Worm (Caenorhabditis elegans) whole organism, late embryonic: ENCODE measurements around the gene F25B3.2.

ENCODE experiments used
- C38D4.7 ChIP-seq: fragments of 200-800 bp; sonication (Bioruptor generic); optimal IDR thresholded peaks from 2 replicates; lab custom pipeline; 2018; ENCODE audit warnings: mild to moderate bottlenecking, missing genetic modification characterization, moderate library complexity, missing compliant biosample characterization
- K02D7.2 ChIP-seq: sonication (generic microtip); optimal IDR thresholded peaks from 2 replicates; lab custom pipeline; 2017; ENCODE audit warnings: mild to moderate bottlenecking, missing genetic modification characterization, missing compliant biosample characterization
- K09A11.1 ChIP-seq: sonication (generic microtip); optimal IDR thresholded peaks from 2 replicates; lab custom pipeline; 2017; ENCODE audit warnings: antibody characterized with exemption, mild to moderate bottlenecking, missing genetic modification characterization, missing compliant biosample characterization; ENCODE audit not compliant: insufficient read depth
- Y22D7AL.16 ChIP-seq: sonication (generic microtip); optimal IDR thresholded peaks from 2 replicates; lab custom pipeline; 2016; ENCODE audit warnings: missing genetic modification characterization, missing compliant biosample characterization
- ahr-1 ChIP-seq: sonication (generic microtip); optimal IDR thresholded peaks from 2 replicates; lab custom pipeline; 2016; ENCODE audit warnings: missing genetic modification characterization, missing compliant biosample characterization
- ceh-18 ChIP-seq: sonication (generic microtip); optimal IDR thresholded peaks from 2 replicates; lab custom pipeline; 2016; ENCODE audit warnings: missing genetic modification characterization, missing compliant biosample characterization
- ceh-2 ChIP-seq: sonication (generic microtip); optimal IDR thresholded peaks from 2 replicates; lab custom pipeline; 2016; ENCODE audit warnings: missing genotype, missing genetic modification characterization, missing compliant biosample characterization
- ceh-22 ChIP-seq: sonication (generic microtip); optimal IDR thresholded peaks from 2 replicates; lab custom pipeline; 2017; ENCODE audit warnings: missing biosample characterization, missing genetic modification characterization
- ceh-34 ChIP-seq: sonication (generic microtip); optimal IDR thresholded peaks from 2 replicates; lab custom pipeline; 2016; ENCODE audit warnings: mild to moderate bottlenecking, missing genetic modification characterization, missing compliant biosample characterization
- ceh-45 ChIP-seq: fragments of 200-800 bp; sonication (Bioruptor generic); IDR thresholded peaks from 2 replicates; pipeline ENCODE4 v1.3.6; 2022; ENCODE audit warnings: missing genetic modification reagents, missing genetic modification characterization, missing compliant biosample characterization
- ceh-6 ChIP-seq: fragments of 200-800 bp; sonication (Bioruptor generic); optimal IDR thresholded peaks from 2 replicates; lab custom pipeline; 2018; ENCODE audit warnings: mild to moderate bottlenecking, missing genetic modification characterization, missing compliant biosample characterization
- ceh-9 ChIP-seq: sonication (generic microtip); optimal IDR thresholded peaks from 2 replicates; lab custom pipeline; 2016; ENCODE audit warnings: mild to moderate bottlenecking, missing genetic modification characterization, inconsistent platforms, missing compliant biosample characterization
- dve-1 ChIP-seq: sonication (generic microtip); optimal IDR thresholded peaks from 2 replicates; lab custom pipeline; 2017; ENCODE audit warnings: antibody characterized with exemption, mild to moderate bottlenecking, missing genetic modification characterization, missing compliant biosample characterization
- elt-4 ChIP-seq: sonication (generic microtip); optimal IDR thresholded peaks from 2 replicates; lab custom pipeline; 2016; ENCODE audit warnings: missing genetic modification characterization, missing compliant biosample characterization
- ets-4 ChIP-seq: sonication (generic microtip); optimal IDR thresholded peaks from 2 replicates; lab custom pipeline; 2016; ENCODE audit warnings: missing genetic modification characterization, missing compliant biosample characterization
- eyg-1 ChIP-seq: sonication (generic microtip); optimal IDR thresholded peaks from 2 replicates; lab custom pipeline; 2016; ENCODE audit warnings: missing genotype, missing genetic modification characterization, missing compliant biosample characterization
- fkh-10 ChIP-seq: fragments of 150-350 bp; optimal IDR thresholded peaks from 2 replicates; lab custom pipeline; 2014; ENCODE audit warnings: missing biosample characterization, missing genetic modification reagents, missing genetic modification characterization
- fkh-6 ChIP-seq: sonication (generic microtip); optimal IDR thresholded peaks from 2 replicates; lab custom pipeline; 2016; ENCODE audit warnings: missing genetic modification characterization, missing compliant biosample characterization
- gmeb-2 ChIP-seq: sonication (generic microtip); optimal IDR thresholded peaks from 2 replicates; lab custom pipeline; 2016; ENCODE audit warnings: missing genetic modification characterization, inconsistent platforms, missing compliant biosample characterization
- hlh-30 ChIP-seq: sonication (generic microtip); optimal IDR thresholded peaks from 2 replicates; lab custom pipeline; 2017; ENCODE audit warnings: antibody characterized with exemption, missing genetic modification characterization, missing compliant biosample characterization; ENCODE audit not compliant: insufficient read depth
- hlh-6 ChIP-seq: sonication (generic microtip); optimal IDR thresholded peaks from 2 replicates; lab custom pipeline; 2016; ENCODE audit warnings: missing genotype, missing genetic modification characterization, missing compliant biosample characterization
- lin-11 ChIP-seq: fragments of 200-800 bp; sonication (Bioruptor generic); optimal IDR thresholded peaks from 2 replicates; lab custom pipeline; 2018; ENCODE audit warnings: mild to moderate bottlenecking, missing genetic modification characterization, missing compliant biosample characterization
- madf-2 ChIP-seq: sonication (generic microtip); optimal IDR thresholded peaks from 2 replicates; lab custom pipeline; 2017; ENCODE audit warnings: missing genetic modification characterization, missing compliant biosample characterization
- mec-3 ChIP-seq: sonication (generic microtip); optimal IDR thresholded peaks from 2 replicates; lab custom pipeline; 2016; ENCODE audit warnings: borderline replicate concordance, missing genetic modification characterization, missing compliant biosample characterization
- nfya-1 ChIP-seq: sonication (generic microtip); optimal IDR thresholded peaks from 2 replicates; lab custom pipeline; 2017; ENCODE audit warnings: missing genetic modification characterization, mild to moderate bottlenecking, missing compliant biosample characterization, antibody characterized with exemption, moderate library complexity
- nhr-232 ChIP-seq: sonication (generic microtip); optimal IDR thresholded peaks from 2 replicates; lab custom pipeline; 2016; ENCODE audit warnings: missing genetic modification characterization, missing compliant biosample characterization
- npax-4 ChIP-seq: sonication (generic microtip); optimal IDR thresholded peaks from 2 replicates; lab custom pipeline; 2016; ENCODE audit warnings: missing genetic modification characterization, missing compliant biosample characterization
- odd-2 ChIP-seq: sonication (generic microtip); optimal IDR thresholded peaks from 2 replicates; lab custom pipeline; 2017; ENCODE audit warnings: antibody characterized with exemption, mild to moderate bottlenecking, missing genetic modification characterization, missing compliant biosample characterization
- pag-3 ChIP-seq: sonication (generic microtip); optimal IDR thresholded peaks from 2 replicates; lab custom pipeline; 2016; ENCODE audit warnings: missing compliant biosample characterization, missing genetic modification characterization, borderline replicate concordance
- pax-1 ChIP-seq: fragments of 150-350 bp; optimal IDR thresholded peaks from 2 replicates; lab custom pipeline; 2014; ENCODE audit warnings: missing biosample characterization, missing genetic modification characterization
- pqm-1 ChIP-seq: sonication (generic microtip); optimal IDR thresholded peaks from 2 replicates; lab custom pipeline; 2016; ENCODE audit warnings: missing genetic modification characterization, missing compliant biosample characterization
- rnt-1 ChIP-seq: sonication (generic microtip); optimal IDR thresholded peaks from 2 replicates; lab custom pipeline; 2016; ENCODE audit warnings: missing genetic modification characterization, missing compliant biosample characterization
- sox-2 ChIP-seq: fragments of 200-800 bp; sonication (Bioruptor generic); IDR thresholded peaks from 2 replicates; pipeline ENCODE4 v1.3.6; 2022; ENCODE audit warnings: missing genetic modification reagents, missing genetic modification characterization, missing compliant biosample characterization
- syd-9 ChIP-seq: sonication (generic microtip); optimal IDR thresholded peaks from 2 replicates; lab custom pipeline; 2016; ENCODE audit warnings: mild to moderate bottlenecking, missing genetic modification characterization, moderate library complexity, missing compliant biosample characterization
- unc-55 ChIP-seq: sonication (generic microtip); optimal IDR thresholded peaks from 2 replicates; lab custom pipeline; 2017; ENCODE audit warnings: missing biosample characterization, missing genetic modification reagents, missing genetic modification characterization
- unc-86 ChIP-seq: sonication (generic microtip); optimal IDR thresholded peaks from 2 replicates; lab custom pipeline; 2016; ENCODE audit warnings: missing genetic modification characterization, missing compliant biosample characterization

F25B3.2 gene

DNA sequence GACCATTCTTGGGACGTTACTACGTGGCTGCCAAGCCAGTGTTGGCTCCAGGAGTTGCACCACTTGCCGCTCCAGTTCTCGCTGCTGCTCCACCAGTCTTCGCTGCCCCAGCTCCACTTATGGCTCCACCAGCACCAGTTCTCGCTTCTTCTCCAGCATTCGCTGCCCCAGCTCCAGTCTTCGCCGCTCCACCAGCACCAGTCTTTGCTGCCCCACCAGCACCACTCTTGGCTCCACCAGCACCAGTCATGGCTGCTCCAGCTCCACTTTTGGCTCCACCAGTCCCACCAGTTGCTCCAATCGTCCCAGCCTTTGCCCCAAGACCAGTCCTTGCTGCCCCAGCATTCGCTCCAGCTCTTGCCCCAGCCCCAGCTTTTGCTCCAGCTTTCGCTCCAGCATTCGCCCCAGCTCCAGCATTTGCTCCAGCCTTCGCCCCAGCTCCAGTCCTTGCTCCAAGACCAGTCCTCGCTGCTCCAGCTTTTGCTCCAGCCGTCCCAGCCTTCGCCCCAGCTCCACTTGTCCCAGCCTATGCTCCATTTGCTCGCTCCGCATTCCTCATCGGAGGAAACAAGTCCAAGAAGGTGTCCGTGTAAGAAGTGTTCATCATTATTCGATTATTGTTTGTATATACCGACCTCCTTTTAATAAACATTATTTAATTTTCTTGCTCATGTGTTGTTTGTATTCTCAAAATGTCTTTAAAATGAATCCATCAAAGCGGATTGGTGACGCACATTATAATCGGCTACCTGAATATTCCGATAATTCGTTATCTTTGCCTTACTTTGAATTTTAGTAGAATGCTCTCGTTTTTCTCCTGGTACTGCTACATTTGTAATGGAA is 48.7 kb downstream of the F25B3.2 start, which contains the start of gene T06E4.7:
T06E4.7 (plus strand) TSS at position 793 of the 843 bp plus-strand sequence.
- TF ChIP-seq fkh-6 (tag; lab: Kevin White, UChicago) (peak; percentile 4), ceh-2 (tag; lab: Kevin White, UChicago) (peak; percentile 13), pag-3 (tag; lab: Kevin White, UChicago) (peak; percentile 38), elt-4 (peak; percentile 93), hlh-6 (tag; lab: Kevin White, UChicago) (peak; percentile 30), ahr-1 (tag; lab: Kevin White, UChicago) (no peak), mec-3 (peak; percentile 45), madf-2 (tag; lab: Kevin White, UChicago) (no peak)
- TF ChIP-seq, all 69 proteins: peak for 6

- no peak for TF ChIP-seq pag-3 (tag; lab: Kevin White, UChicago)
- peak; percentile 46 for TF ChIP-seq hlh-6 (tag; lab: Kevin White, UChicago)
These were observed 51.5 kb downstream of the F25B3.2 start for ce11 chrV:9628603-9629002.

- TF ChIP-seq nfya-1 (tag; lab: Kevin White, UChicago) (no peak), K09A11.1 (tag; lab: Kevin White, UChicago) (no peak), Y22D7AL.16 (no peak), syd-9 (tag; lab: Kevin White, UChicago) (no peak), dve-1 (tag; lab: Kevin White, UChicago) (no peak), odd-2 (tag; lab: Kevin White, UChicago) (no peak), npax-4 (tag; lab: Kevin White, UChicago) (no peak), ceh-34 (tag; lab: Kevin White, UChicago) (no peak), fkh-10 (GFP tag; lab: Kevin White, UChicago) (no peak), ceh-18 (tag; lab: Kevin White, UChicago) (no peak), pax-1 (no peak), ceh-45 (no peak), ets-4 (tag; lab: Kevin White, UChicago) (no peak), nhr-232 (tag; lab: Kevin White, UChicago) (no peak), unc-86 (no peak), ceh-6 (no peak), unc-55 (GFP tag; lab: Kevin White, UChicago) (no peak), hlh-30 (no peak), eyg-1 (tag; lab: Kevin White, UChicago) (no peak)
- TF ChIP-seq, all 69 proteins: peak for 0
These were observed 52.0 kb downstream of the F25B3.2 start, which contains the start of gene idpc-3 for ce11 chrV:9629114-9629513. Gene idpc-3 (minus strand): TSS chrV:9629214.

ce11 chrV:9629643-9630042 is 52.6 kb downstream of the F25B3.2 start, which contains the start of gene col-146:
Gene col-146 (plus strand): TSS chrV:9629943.
- TF ChIP-seq C38D4.7 (GFP tag; lab: Kevin White, UChicago) = no peak
- no peak for TF ChIP-seq ceh-22 (tag; lab: Kevin White, UChicago)
- TF ChIP-seq gmeb-2 (tag; lab: Kevin White, UChicago) = no peak
- TF ChIP-seq rnt-1 (tag; lab: Kevin White, UChicago) = no peak
- no peak for TF ChIP-seq sox-2
- TF ChIP-seq lin-11 (tag; lab: Kevin White, UChicago) = no peak
- TF ChIP-seq K02D7.2 = no peak
- no peak for TF ChIP-seq pag-3 (tag; lab: Kevin White, UChicago)
- no peak for TF ChIP-seq ceh-9 (tag; lab: Kevin White, UChicago)
- TF ChIP-seq fkh-10 (GFP tag; lab: Kevin White, UChicago) = no peak
- no peak for TF ChIP-seq pqm-1
